Fruit fly (Drosophila melanogaster) Kc167 (cell line): ENCODE results near the gene CG7394.
"Not testable (repeated sequence)": the region's sequence is repeated elsewhere in the genome, so short reads cannot be mapped to it uniquely, and the experiment has no call there.

Experiments
- Myc ChIP-seq: fragments of >200 bp; optimal IDR thresholded peaks from 2 replicates; lab custom pipeline; 2017; ENCODE audit warnings: missing external identifiers
- Sin3A ChIP-seq: fragments of >200 bp; optimal IDR thresholded peaks from 2 replicates; lab custom pipeline; 2018; ENCODE audit warnings: missing external identifiers
- h ChIP-seq: fragments of >200 bp; optimal IDR thresholded peaks from 3 replicates; lab custom pipeline; 2018; ENCODE audit warnings: missing external identifiers
- insv ChIP-seq: fragments of >200 bp; optimal IDR thresholded peaks from 3 replicates; lab custom pipeline; 2018; ENCODE audit warnings: missing external identifiers
- psq ChIP-seq: fragments of >200 bp; optimal IDR thresholded peaks from 2 replicates; lab custom pipeline; 2017; ENCODE audit warnings: missing external identifiers
- ttk ChIP-seq: sonication (Bioruptor generic); optimal IDR thresholded peaks from 2 replicates; lab custom pipeline; 2017; ENCODE audit warnings: missing external identifiers

CG7394 gene

dm6 chr3L:11583964-11584363 is 22.2 kb downstream of the CG7394 start, which contains the start of gene CG32086:
TSS of gene CG32086 (minus strand) at chr3L:11584064.
- TF ChIP-seq Myc = no peak
- no peak for TF ChIP-seq ttk (lab: Kevin White, UChicago)

dm6 chr3L:11586794-11587462 is 25.1 kb downstream of the CG7394 start:
- TF ChIP-seq h (lab: Kevin White, UChicago) = no peak
- TF ChIP-seq Myc = no peak
- TF ChIP-seq Sin3A (lab: Kevin White, UChicago) = no peak
- TF ChIP-seq psq = no peak
- no peak for TF ChIP-seq insv (lab: Kevin White, UChicago)
- TF ChIP-seq ttk (lab: Kevin White, UChicago) = no peak

- TF ChIP-seq ttk (lab: Kevin White, UChicago) = no peak
- TF ChIP-seq psq = no peak
- no peak for TF ChIP-seq Myc
- no peak for TF ChIP-seq insv (lab: Kevin White, UChicago)
- no peak for TF ChIP-seq h (lab: Kevin White, UChicago)
- no peak for TF ChIP-seq Sin3A (lab: Kevin White, UChicago)
These were observed 26.2 kb downstream of the CG7394 start, which contains the start of gene rt for dm6 chr3L:11587720-11588580. TSS of gene rt (minus strand) at chr3L:11587770.

dm6 chr3L:11588594-11588993 is 26.8 kb downstream of the CG7394 start:
- TF ChIP-seq Sin3A (lab: Kevin White, UChicago) = no peak
- TF ChIP-seq ttk (lab: Kevin White, UChicago) = no peak
- no peak for TF ChIP-seq h (lab: Kevin White, UChicago)
- TF ChIP-seq psq = no peak
- TF ChIP-seq insv (lab: Kevin White, UChicago) = no peak
- no peak for TF ChIP-seq Myc

- not testable (repeated sequence) for TF ChIP-seq h, insv, ttk (lab: Kevin White, UChicago)
These were observed 27.6 kb downstream of the CG7394 start, which contains the start of gene CG7377 for dm6 chr3L:11589395-11589794. TSS of gene CG7377 (plus strand) at chr3L:11589695.

dm6 chr3L:11591131-11591530 is 29.3 kb downstream of the CG7394 start, which contains the start of gene CG33268:
TSS of gene CG33268 (minus strand) at chr3L:11591231.
- no peak for TF ChIP-seq psq
- TF ChIP-seq ttk (lab: Kevin White, UChicago) = no peak
- TF ChIP-seq Sin3A (lab: Kevin White, UChicago) = no peak
- TF ChIP-seq Myc = no peak
- TF ChIP-seq h (lab: Kevin White, UChicago) = no peak
- TF ChIP-seq insv (lab: Kevin White, UChicago) = no peak

dm6 chr3L:11591803-11592202 is 30.0 kb downstream of the CG7394 start:
- TF ChIP-seq psq = no peak
- TF ChIP-seq Myc = no peak
- no peak for TF ChIP-seq h (lab: Kevin White, UChicago)
- no peak for TF ChIP-seq ttk (lab: Kevin White, UChicago)
- no peak for TF ChIP-seq Sin3A (lab: Kevin White, UChicago)
- no peak for TF ChIP-seq insv (lab: Kevin White, UChicago)

- no peak for TF ChIP-seq Sin3A (lab: Kevin White, UChicago)
- no peak for TF ChIP-seq insv (lab: Kevin White, UChicago)
- TF ChIP-seq Myc = no peak
- no peak for TF ChIP-seq ttk (lab: Kevin White, UChicago)
- TF ChIP-seq psq = no peak
- no peak for TF ChIP-seq h (lab: Kevin White, UChicago)
These were observed 32.0 kb downstream of the CG7394 start for dm6 chr3L:11593778-11594177.

- TF ChIP-seq Sin3A (lab: Kevin White, UChicago) (no peak), insv (lab: Kevin White, UChicago) (no peak), ttk (lab: Kevin White, UChicago) (no peak), Myc (no peak), psq (no peak), h (lab: Kevin White, UChicago) (no peak)
These were observed 34.9 kb downstream of the CG7394 start, which contains the start of gene CG7368 for dm6 chr3L:11596585-11597252. TSS of gene CG7368 (plus strand) at chr3L:11597202.

- TF ChIP-seq Sin3A (lab: Kevin White, UChicago) = no peak
- no peak for TF ChIP-seq Myc
- no peak for TF ChIP-seq psq
- TF ChIP-seq ttk (lab: Kevin White, UChicago) = no peak
- no peak for TF ChIP-seq insv (lab: Kevin White, UChicago)
- TF ChIP-seq h (lab: Kevin White, UChicago) = no peak
These were observed 37.5 kb downstream of the CG7394 start for dm6 chr3L:11599255-11599654.

- TF ChIP-seq Sin3A (lab: Kevin White, UChicago) (no peak), ttk (lab: Kevin White, UChicago) (no peak), insv (lab: Kevin White, UChicago) (no peak), Myc (no peak), psq (no peak), h (lab: Kevin White, UChicago) (no peak)
These were observed 38.2 kb downstream of the CG7394 start, which contains the start of the genes CG14137 and CG46394 for dm6 chr3L:11599965-11600420. TSS of gene CG14137 (minus strand) at chr3L:11600065. TSS of gene CG46394 (plus strand) at chr3L:11600370.
